Fruit fly (Drosophila melanogaster): Measurements from ENCODE around the gene CG18473.

DNA sequence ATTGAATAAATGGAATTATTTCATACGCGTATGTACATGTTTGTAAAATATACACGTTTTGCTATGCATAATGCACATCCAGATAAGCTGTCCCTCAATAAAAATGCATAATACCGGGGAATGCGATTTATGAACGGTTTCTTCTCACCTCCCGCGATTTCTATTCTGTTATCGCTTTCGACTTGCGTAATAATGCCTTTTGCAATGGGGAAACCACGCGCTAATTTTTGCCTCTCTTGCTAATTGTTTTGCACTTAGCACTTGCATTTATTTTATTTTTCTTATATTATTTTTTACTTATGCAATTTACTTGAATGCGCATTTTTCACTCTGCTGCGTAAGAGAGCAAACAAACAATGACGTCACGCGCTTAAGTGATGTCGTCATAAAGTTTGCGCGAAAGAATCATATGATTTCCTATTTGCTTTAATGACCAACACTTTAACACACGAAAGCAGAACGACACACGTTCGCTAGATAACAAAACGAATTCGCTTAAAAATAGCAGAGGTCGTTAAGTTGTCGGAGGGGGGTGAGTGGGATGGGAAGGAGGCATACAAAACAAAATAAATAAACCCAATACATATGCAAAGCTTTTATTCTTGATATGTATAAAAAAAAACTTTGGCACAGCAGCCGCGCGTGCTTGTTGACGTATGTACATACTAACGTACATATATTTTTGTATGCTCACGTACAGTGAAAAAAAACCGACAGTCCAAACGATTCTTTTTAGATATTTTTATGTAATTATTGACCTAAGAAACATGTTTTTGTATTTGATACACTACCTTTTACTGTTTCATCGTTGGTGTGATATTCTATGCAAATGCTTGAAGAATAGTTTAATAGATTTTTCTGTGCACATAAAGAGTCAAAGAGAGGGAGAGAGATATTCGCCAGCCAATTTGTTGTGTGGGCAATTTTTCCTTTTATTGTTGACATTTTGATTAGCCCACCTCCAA is 11.4 kb upstream of the CG18473 start:
- TF ChIP-seq CTCF (optimal IDR thresholded peaks at IDR 0.05) (no peak), CG8478 (optimal IDR thresholded peaks at IDR 0.05) (no peak)

Measured in S2 (cell line).